Worm (Caenorhabditis elegans) whole organism, L1 larva: ENCODE data around the gene T28A11.17.

Source experiments
- F16B12.6 ChIP-seq: fragments of 150-350 bp; optimal IDR thresholded peaks from 2 replicates; lab custom pipeline; 2014; ENCODE audit warnings: missing biosample characterization, missing genetic modification characterization
- aha-1 ChIP-seq: fragments of 150-350 bp; optimal IDR thresholded peaks from 2 replicates; lab custom pipeline; 2014; ENCODE audit warnings: missing biosample characterization, missing genetic modification characterization
- alr-1 ChIP-seq: fragments of 200-800 bp; sonication (Bioruptor generic); optimal IDR thresholded peaks from 2 replicates; lab custom pipeline; 2018; ENCODE audit warnings: borderline replicate concordance, mild to moderate bottlenecking, missing genetic modification characterization, missing compliant biosample characterization
- blmp-1 ChIP-seq: fragments of 150-350 bp; optimal IDR thresholded peaks from 2 replicates; lab custom pipeline; 2014; ENCODE audit warnings: missing biosample characterization, missing genetic modification characterization
- ceh-8 ChIP-seq: fragments of 200-800 bp; sonication (Bioruptor generic); optimal IDR thresholded peaks from 2 replicates; lab custom pipeline; 2018; ENCODE audit warnings: mild to moderate bottlenecking, missing genetic modification characterization, moderate library complexity, missing compliant biosample characterization
- ceh-82 ChIP-seq, 3 experiments: fragments of 150-350 bp in 1 of 3; sonication (generic microtip) in 2 of 3; optimal IDR thresholded peaks; 2 replicates each; lab custom pipeline; 2014 to 2017; ENCODE audit warnings: missing biosample characterization in 3 of 3, missing genetic modification characterization in 3 of 3
- dpl-1 ChIP-seq, 3 experiments: fragments of 150-350 bp in 2 of 3; sonication (generic microtip) in 1 of 3; optimal IDR thresholded peaks; 2 replicates each; lab custom pipeline; 2014 to 2017; ENCODE audit warnings: missing biosample characterization in 3 of 3, missing genetic modification characterization in 3 of 3, missing genetic modification reagents in 3 of 3
- efl-1 ChIP-seq, 4 experiments: fragments of 150-350 bp; optimal IDR thresholded peaks in 3 of 4; peaks in 1 of 4; 1 replicate in 1 of 4; 2 replicates in 3 of 4; lab custom pipeline; 2014; ENCODE audit warnings: missing biosample characterization in 2 of 4, missing genetic modification characterization in 2 of 4, missing genetic modification reagents in 2 of 4
- efl-3 ChIP-seq: fragments of 200-800 bp; sonication (Bioruptor generic); optimal IDR thresholded peaks from 2 replicates; lab custom pipeline; 2018; ENCODE audit warnings: mild to moderate bottlenecking, missing genetic modification characterization, missing compliant biosample characterization
- egl-27 ChIP-seq, 2 experiments: fragments of 150-350 bp in 1 of 2; sonication (generic microtip); optimal IDR thresholded peaks; 3 replicates each; lab custom pipeline; 2017 to 2018; ENCODE audit warnings: missing biosample characterization in 2 of 2, missing genetic modification characterization in 2 of 2, missing genetic modification reagents in 2 of 2
- elt-3 ChIP-seq, 6 experiments: fragments of 150-350 bp in 1 of 6; sonication (generic microtip); optimal IDR thresholded peaks; 2 replicates each; lab custom pipeline; 2017 to 2018; ENCODE audit warnings: missing biosample characterization in 6 of 6, missing genetic modification characterization in 6 of 6, inconsistent platforms in 1 of 6
- ets-5 ChIP-seq: fragments of 200-800 bp; sonication (Bioruptor generic); IDR thresholded peaks from 2 replicates; pipeline ENCODE4 v1.3.6; 2022; ENCODE audit warnings: missing genetic modification characterization, missing compliant biosample characterization
- fkh-8 ChIP-seq: sonication (generic microtip); optimal IDR thresholded peaks from 2 replicates; lab custom pipeline; 2016; ENCODE audit warnings: mild to moderate bottlenecking, missing genetic modification characterization, missing compliant biosample characterization
- grh-1 ChIP-seq: fragments of 200-800 bp; sonication (Bioruptor generic); IDR thresholded peaks from 2 replicates; pipeline ENCODE4 v1.3.6; 2022; ENCODE audit warnings: missing genetic modification reagents, missing genetic modification characterization, missing compliant biosample characterization
- hlh-17 ChIP-seq: fragments of 200-800 bp; sonication (Bioruptor generic); optimal IDR thresholded peaks from 2 replicates; lab custom pipeline; 2018; ENCODE audit warnings: missing genetic modification characterization, mild to moderate bottlenecking, missing compliant biosample characterization, moderate library complexity, borderline replicate concordance
- hlh-4 ChIP-seq: sonication (generic microtip); optimal IDR thresholded peaks from 2 replicates; lab custom pipeline; 2016; ENCODE audit warnings: mild to moderate bottlenecking, missing genetic modification characterization, missing compliant biosample characterization
- lin-13 ChIP-seq: fragments of 150-350 bp; optimal IDR thresholded peaks from 2 replicates; lab custom pipeline; 2014; ENCODE audit warnings: missing biosample characterization, missing genetic modification reagents, missing genetic modification characterization
- lin-14 ChIP-seq: fragments of 200-800 bp; sonication (Bioruptor generic); optimal IDR thresholded peaks from 2 replicates; lab custom pipeline; 2018; ENCODE audit warnings: mild to moderate bottlenecking, missing genetic modification characterization, moderate library complexity, missing compliant biosample characterization
- lin-15B ChIP-seq: fragments of 150-350 bp; sonication (generic microtip); optimal IDR thresholded peaks from 3 replicates; lab custom pipeline; 2014; ENCODE audit warnings: missing biosample characterization, missing genetic modification characterization
- lin-35 ChIP-seq, 2 experiments: fragments of 150-350 bp; optimal IDR thresholded peaks; 2 replicates each; lab custom pipeline; 2014; ENCODE audit warnings: missing biosample characterization in 2 of 2, missing genetic modification characterization in 2 of 2, missing genetic modification reagents in 2 of 2
- lsy-2 ChIP-seq, 2 experiments: fragments of 150-350 bp; optimal IDR thresholded peaks; 2 replicates each; lab custom pipeline; 2014; ENCODE audit warnings: missing biosample characterization in 2 of 2, missing genetic modification characterization in 2 of 2
- mep-1 ChIP-seq: fragments of 150-350 bp; optimal IDR thresholded peaks from 2 replicates; lab custom pipeline; 2014; ENCODE audit warnings: missing biosample characterization, missing genetic modification characterization
- nhr-19 ChIP-seq: fragments of 200-800 bp; sonication (Bioruptor generic); conservative IDR thresholded peaks from 2 replicates; pipeline ENCODE4 v1.3.6; 2022; ENCODE audit warnings: missing genetic modification characterization, missing compliant biosample characterization
- nhr-20 ChIP-seq: sonication (generic microtip); optimal IDR thresholded peaks from 2 replicates; lab custom pipeline; 2016; ENCODE audit warnings: mild to moderate bottlenecking, missing genetic modification characterization, missing compliant biosample characterization
- nhr-47 ChIP-seq: sonication (generic microtip); optimal IDR thresholded peaks from 2 replicates; lab custom pipeline; 2016; ENCODE audit warnings: mild to moderate bottlenecking, missing genetic modification characterization, moderate library complexity, missing compliant biosample characterization
- nhr-71 ChIP-seq: sonication (generic microtip); optimal IDR thresholded peaks from 2 replicates; lab custom pipeline; 2016; ENCODE audit warnings: mild to moderate bottlenecking, missing genetic modification characterization, moderate library complexity, missing compliant biosample characterization
- nhr-77 ChIP-seq: fragments of 150-350 bp; optimal IDR thresholded peaks from 2 replicates; lab custom pipeline; 2014; ENCODE audit warnings: missing biosample characterization, missing genetic modification characterization
- rnt-1 ChIP-seq: sonication (generic microtip); optimal IDR thresholded peaks from 2 replicates; lab custom pipeline; 2016; ENCODE audit warnings: mild to moderate bottlenecking, missing genetic modification characterization, moderate library complexity, missing compliant biosample characterization
- skn-1 ChIP-seq: fragments of 150-350 bp; optimal IDR thresholded peaks from 2 replicates; lab custom pipeline; 2014; ENCODE audit warnings: missing biosample characterization, missing genetic modification characterization
- snpc-4 ChIP-seq: fragments of 150-350 bp; optimal IDR thresholded peaks from 2 replicates; lab custom pipeline; 2014; ENCODE audit warnings: missing biosample characterization, missing genetic modification characterization
- snu-23 ChIP-seq: sonication (generic microtip); optimal IDR thresholded peaks from 2 replicates; lab custom pipeline; 2016; ENCODE audit warnings: missing genetic modification characterization, missing compliant biosample characterization
- sox-4 ChIP-seq: sonication (generic microtip); optimal IDR thresholded peaks from 2 replicates; lab custom pipeline; 2016; ENCODE audit warnings: missing genetic modification characterization, missing compliant biosample characterization
- sup-37 ChIP-seq: fragments of 200-800 bp; sonication (Bioruptor generic); optimal IDR thresholded peaks from 2 replicates; lab custom pipeline; 2018; ENCODE audit warnings: mild to moderate bottlenecking, missing genetic modification characterization, missing compliant biosample characterization
- swsn-7 ChIP-seq: sonication (generic microtip); optimal IDR thresholded peaks from 2 replicates; lab custom pipeline; 2016; ENCODE audit warnings: missing genetic modification characterization, missing compliant biosample characterization
- ztf-11 ChIP-seq, 2 experiments: sonication (generic microtip); optimal IDR thresholded peaks; 2 replicates each; lab custom pipeline; 2016 to 2017; ENCODE audit warnings: missing genetic modification characterization in 2 of 2, missing biosample characterization in 1 of 2, missing compliant biosample characterization in 1 of 2
- ztf-4 ChIP-seq: fragments of 150-350 bp; optimal IDR thresholded peaks from 2 replicates; lab custom pipeline; 2014; ENCODE audit warnings: missing biosample characterization, missing genetic modification characterization

Gene T28A11.17

DNA sequence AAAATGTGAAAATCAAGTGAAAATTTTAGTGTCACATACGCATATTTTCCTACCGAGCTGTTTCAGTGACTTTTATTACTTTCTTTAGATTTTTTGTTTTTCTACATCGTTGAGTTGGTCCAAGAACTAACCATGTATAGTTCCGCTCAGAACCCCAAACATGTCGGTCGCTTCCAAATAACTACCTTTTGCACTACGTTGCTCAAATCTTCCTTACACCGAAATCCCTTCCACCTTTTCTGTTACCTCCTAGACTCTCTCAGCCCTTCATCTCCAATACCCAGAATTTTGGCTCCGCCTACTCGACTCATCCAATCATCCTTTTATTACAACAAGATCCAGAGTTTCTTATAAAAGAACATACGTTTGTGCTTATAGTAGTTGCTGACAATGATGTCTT lies 18.5 kb upstream of the T28A11.17 start, which contains the start of gene F35F10.5:
Gene F35F10.5 (plus strand): TSS at position 301 of the 400 bp plus-strand sequence.
- TF ChIP-seq lin-13 (no peak), aha-1 (tag; lab: Kevin White, UChicago) (no peak), blmp-1 (tag; lab: Kevin White, UChicago) (no peak), ztf-11 (tag; optimal IDR thresholded peaks at IDR 0.05; lab: Kevin White, UChicago) (no peak), snpc-4 (tag; lab: Kevin White, UChicago) (no peak), elt-3 (tag; optimal IDR thresholded peaks at IDR 0.05; lab: Kevin White, UChicago) (no peak), lin-14 (GFP tag; lab: Kevin White, UChicago) (no peak), alr-1 (tag; lab: Kevin White, UChicago) (no peak)

DNA sequence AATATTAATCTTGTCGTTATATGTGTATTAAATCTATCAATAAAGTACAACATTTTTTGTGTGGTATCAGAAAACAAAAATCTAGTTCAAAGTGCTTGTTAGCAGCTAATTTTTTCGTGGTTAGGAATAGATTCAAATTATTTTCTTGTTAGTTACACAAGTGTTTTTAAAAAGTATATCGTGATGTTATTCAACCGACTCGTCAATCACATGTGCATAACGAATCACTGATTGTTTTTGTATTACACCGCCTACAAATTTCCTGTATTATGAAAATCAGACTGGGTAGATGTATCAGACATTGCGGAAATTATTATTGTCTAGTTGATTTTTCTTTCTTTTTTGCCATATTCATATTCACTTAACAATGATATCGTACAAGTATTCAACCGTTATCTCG lies 16.9 kb upstream of the T28A11.17 start, which contains the start of gene str-64:
Gene str-64 (plus strand): TSS at position 301 of the 400 bp plus-strand sequence.
- no peak for TF ChIP-seq nhr-19 (GFP tag; lab: Robert Waterston, UW)
- no peak for TF ChIP-seq efl-3 (GFP tag; lab: Kevin White, UChicago)

DNA sequence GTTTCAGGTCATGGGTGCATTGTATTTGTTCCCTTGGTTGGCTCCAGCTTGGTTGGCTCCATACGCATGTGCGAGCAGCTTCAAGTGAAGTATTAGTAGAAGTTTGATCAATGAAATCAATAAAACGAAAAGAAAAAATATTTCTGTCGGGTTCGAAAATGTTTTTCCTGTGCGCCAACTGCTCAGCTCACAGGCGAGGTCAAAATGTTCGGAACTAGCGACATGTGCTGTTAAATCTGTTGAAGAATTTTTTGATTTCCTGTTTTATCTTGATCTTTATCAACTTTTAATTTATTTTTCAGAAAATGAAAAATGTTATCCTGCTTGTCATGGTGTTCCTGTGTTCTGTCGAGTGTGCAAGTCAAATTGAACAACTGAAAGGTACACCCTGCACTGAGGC lies 15.4 kb upstream of the T28A11.17 start, which contains the start of gene T28A11.25:
Gene T28A11.25 (plus strand): TSS at position 301 of the 400 bp plus-strand sequence.
- TF ChIP-seq elt-3 (tag; optimal IDR thresholded peaks at IDR 0.05; lab: Kevin White, UChicago) (no peak), rnt-1 (tag; lab: Kevin White, UChicago) (peak; percentile 16)

DNA sequence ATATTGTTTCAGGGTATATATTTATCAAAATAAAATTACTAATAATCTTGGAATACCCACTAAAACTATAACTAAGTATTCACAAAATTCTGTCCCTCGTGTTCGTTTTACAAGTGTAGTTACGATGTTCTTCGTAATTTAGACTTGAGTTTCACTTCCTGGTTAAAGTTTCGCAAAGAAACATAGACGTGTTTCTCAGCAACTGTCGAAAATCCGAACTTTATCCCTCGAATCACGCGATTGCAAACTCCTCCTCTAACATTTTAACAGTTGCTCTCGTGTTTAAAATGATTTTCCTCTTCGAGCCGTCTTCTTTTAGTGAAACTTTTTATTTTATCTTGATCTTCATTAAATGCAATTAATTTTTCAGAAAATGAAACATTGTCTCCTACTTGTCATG lies 13.9 kb upstream of the T28A11.17 start, which contains the start of gene T28A11.2:
Gene T28A11.2 (plus strand): TSS at position 371 of the 400 bp plus-strand sequence.
- TF ChIP-seq lin-14 (GFP tag; lab: Kevin White, UChicago) (peak; percentile 42), sox-4 (tag; lab: Kevin White, UChicago) (no peak), nhr-71 (tag; lab: Kevin White, UChicago) (peak; percentile 56), nhr-19 (GFP tag; lab: Robert Waterston, UW) (peak; percentile 14; the same call in 1 of the 2 replicates), rnt-1 (tag; lab: Kevin White, UChicago) (peak; percentile 44), efl-1 (optimal IDR thresholded peaks at IDR 0.05; lab: Kevin White, UChicago) (no peak), efl-1 (GFP tag; optimal IDR thresholded peaks at IDR 0.05 in 1 of 2; lab: Kevin White, UChicago) (peak in 1 of 2 experiments; percentile 53)

DNA sequence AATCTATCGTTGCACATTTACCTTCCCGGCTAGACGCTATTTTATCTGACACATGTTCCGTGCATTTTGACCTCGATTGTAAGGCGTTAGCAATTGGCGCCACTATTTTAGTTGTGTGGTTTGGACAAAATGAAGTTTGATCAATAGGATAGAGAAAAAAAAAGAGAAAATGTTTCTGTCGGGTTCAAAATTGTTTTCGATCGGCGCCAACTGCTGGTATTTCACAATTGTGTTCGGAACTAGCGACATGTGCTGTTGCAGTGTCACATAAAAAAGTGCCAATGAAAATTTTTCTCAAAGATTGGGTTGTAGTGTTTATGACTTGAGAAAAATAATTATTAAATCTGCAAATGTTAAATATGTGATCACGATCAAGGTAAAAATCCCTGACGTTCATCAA lies 13.0 kb upstream of the T28A11.17 start:
- TF ChIP-seq hlh-17 (GFP tag; lab: Kevin White, UChicago) (no peak), nhr-77 (tag; lab: Kevin White, UChicago) (no peak), lin-15B (tag; lab: Kevin White, UChicago) (no peak), ceh-82 (tag; optimal IDR thresholded peaks at IDR 0.05; lab: Kevin White, UChicago) (no peak), hlh-4 (tag; lab: Kevin White, UChicago) (no peak), rnt-1 (tag; lab: Kevin White, UChicago) (peak; percentile 65), lin-14 (GFP tag; lab: Kevin White, UChicago) (peak; percentile 53), nhr-71 (tag; lab: Kevin White, UChicago) (peak; percentile 35), ceh-8 (GFP tag; lab: Kevin White, UChicago) (no peak), ztf-4 (tag; lab: Kevin White, UChicago) (no peak), ets-5 (no peak)

DNA sequence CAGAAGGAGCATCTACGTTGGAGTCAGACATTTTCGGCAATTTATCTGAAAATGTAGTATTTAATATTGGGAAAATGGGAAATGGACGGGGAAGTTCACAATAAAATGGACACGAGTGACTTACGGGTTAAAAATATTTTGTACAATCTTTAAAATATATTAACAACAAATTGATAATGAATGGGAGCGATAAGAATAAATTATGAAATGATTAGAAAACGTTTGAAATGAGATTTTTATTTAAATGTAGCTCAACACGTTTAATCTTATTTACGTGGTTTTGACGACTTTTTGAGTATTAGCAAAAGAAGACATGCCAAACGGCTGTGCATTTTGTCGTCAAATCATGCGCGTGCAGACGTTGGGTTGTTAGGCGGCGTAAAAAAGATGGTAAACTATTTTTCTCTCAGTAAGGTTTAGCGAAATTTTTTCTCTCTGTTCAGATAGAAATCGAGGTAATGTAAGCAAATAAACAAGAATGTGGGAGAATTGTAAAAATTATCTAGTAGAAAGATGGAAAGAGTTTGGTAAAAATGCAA lies 12.1 kb upstream of the T28A11.17 start, which contains the start of gene fbxa-64:
Gene fbxa-64 (minus strand): TSS at position 51 of the 539 bp plus-strand sequence.
- TF ChIP-seq nhr-47 (tag; lab: Kevin White, UChicago): peak; percentile 21
- TF ChIP-seq nhr-20 (tag; lab: Kevin White, UChicago): peak; percentile 10
- TF ChIP-seq sup-37 (GFP tag; lab: Kevin White, UChicago): no peak
- peak; percentile 24 to 38 for TF ChIP-seq efl-1 (optimal IDR thresholded peaks at IDR 0.05; lab: Kevin White, UChicago)
- peak; percentile 39 to 94 for TF ChIP-seq efl-1 (GFP tag; optimal IDR thresholded peaks at IDR 0.05 in 1 of 2; lab: Kevin White, UChicago)
- no peak for TF ChIP-seq skn-1
- TF ChIP-seq nhr-71 (tag; lab: Kevin White, UChicago): peak; percentile 21
- TF ChIP-seq lsy-2 (tag; optimal IDR thresholded peaks at IDR 0.05; lab: Kevin White, UChicago): peak in 1 of 2 experiments; percentile 2
- peak; percentile 50 for TF ChIP-seq mep-1
- peak; percentile 7 for TF ChIP-seq swsn-7 (tag; lab: Kevin White, UChicago)
- TF ChIP-seq blmp-1 (tag; lab: Kevin White, UChicago): peak; percentile 14
- no peak for TF ChIP-seq egl-27 (tag; optimal IDR thresholded peaks at IDR 0.05; lab: Kevin White, UChicago)
- TF ChIP-seq grh-1 (GFP tag; lab: Robert Waterston, UW): no peak
- no peak for TF ChIP-seq fkh-8
- peak; percentile 83 for TF ChIP-seq F16B12.6 (tag; lab: Kevin White, UChicago)
- peak; percentile 44 for TF ChIP-seq snu-23 (GFP tag; lab: Kevin White, UChicago)
- peak in 2 of 3 experiments; percentile 26 to 53 for TF ChIP-seq dpl-1 (GFP tag; optimal IDR thresholded peaks at IDR 0.05; lab: Kevin White, UChicago)
- peak; percentile 27 to 46 for TF ChIP-seq lin-35 (GFP tag; optimal IDR thresholded peaks at IDR 0.05; lab: Kevin White, UChicago)
